Fruit fly (Drosophila melanogaster): ENCODE data around the gene AP-1sigma.

- no peak for TF ChIP-seq CG8478 (optimal IDR thresholded peaks at IDR 0.05)
- no peak for TF ChIP-seq CTCF (optimal IDR thresholded peaks at IDR 0.05)
Observed at dm6 chr3R:23910260-23910887, 48.1 kb upstream of the AP-1sigma start.
